Worm (Caenorhabditis elegans) whole organism, late embryonic: ENCODE measurements around the gene hot-6.

Experiments used
- K09A11.1 ChIP-seq: sonication (generic microtip); optimal IDR thresholded peaks from 2 replicates; lab custom pipeline; 2017; ENCODE audit warnings: antibody characterized with exemption, mild to moderate bottlenecking, missing genetic modification characterization, missing compliant biosample characterization; ENCODE audit not compliant: insufficient read depth
- T23F11.4 ChIP-seq: fragments of 200-800 bp; sonication (Bioruptor generic); optimal IDR thresholded peaks from 2 replicates; lab custom pipeline; 2018; ENCODE audit warnings: mild to moderate bottlenecking, missing genetic modification characterization, missing compliant biosample characterization
- ama-1 ChIP-seq: fragments of 150-350 bp; optimal IDR thresholded peaks from 2 replicates; lab custom pipeline; 2014
- ceh-18 ChIP-seq: sonication (generic microtip); optimal IDR thresholded peaks from 2 replicates; lab custom pipeline; 2016; ENCODE audit warnings: missing genetic modification characterization, missing compliant biosample characterization
- ceh-2 ChIP-seq: sonication (generic microtip); optimal IDR thresholded peaks from 2 replicates; lab custom pipeline; 2016; ENCODE audit warnings: missing genotype, missing genetic modification characterization, missing compliant biosample characterization
- ceh-22 ChIP-seq: sonication (generic microtip); optimal IDR thresholded peaks from 2 replicates; lab custom pipeline; 2017; ENCODE audit warnings: missing biosample characterization, missing genetic modification characterization
- ceh-31 ChIP-seq: sonication (generic microtip); optimal IDR thresholded peaks from 2 replicates; lab custom pipeline; 2016; ENCODE audit warnings: missing genetic modification characterization, missing compliant biosample characterization
- ceh-45 ChIP-seq: fragments of 200-800 bp; sonication (Bioruptor generic); IDR thresholded peaks from 2 replicates; pipeline ENCODE4 v1.3.6; 2022; ENCODE audit warnings: missing genetic modification reagents, missing genetic modification characterization, missing compliant biosample characterization
- ceh-9 ChIP-seq: sonication (generic microtip); optimal IDR thresholded peaks from 2 replicates; lab custom pipeline; 2016; ENCODE audit warnings: mild to moderate bottlenecking, missing genetic modification characterization, inconsistent platforms, missing compliant biosample characterization
- che-1 ChIP-seq: sonication (generic microtip); optimal IDR thresholded peaks from 2 replicates; lab custom pipeline; 2016; ENCODE audit warnings: mild to moderate bottlenecking, missing genetic modification characterization, missing compliant biosample characterization
- dve-1 ChIP-seq: sonication (generic microtip); optimal IDR thresholded peaks from 2 replicates; lab custom pipeline; 2017; ENCODE audit warnings: antibody characterized with exemption, mild to moderate bottlenecking, missing genetic modification characterization, missing compliant biosample characterization
- elt-2 ChIP-seq: sonication (generic microtip); optimal IDR thresholded peaks from 2 replicates; lab custom pipeline; 2016; ENCODE audit warnings: missing genetic modification reagents, missing genetic modification characterization, missing compliant biosample characterization
- elt-4 ChIP-seq: sonication (generic microtip); optimal IDR thresholded peaks from 2 replicates; lab custom pipeline; 2016; ENCODE audit warnings: missing genetic modification characterization, missing compliant biosample characterization
- ets-4 ChIP-seq: sonication (generic microtip); optimal IDR thresholded peaks from 2 replicates; lab custom pipeline; 2016; ENCODE audit warnings: missing genetic modification characterization, missing compliant biosample characterization
- fax-1 ChIP-seq: sonication (generic microtip); optimal IDR thresholded peaks from 2 replicates; lab custom pipeline; 2016; ENCODE audit warnings: missing genotype, missing genetic modification characterization, missing compliant biosample characterization
- fkh-10 ChIP-seq: fragments of 150-350 bp; optimal IDR thresholded peaks from 2 replicates; lab custom pipeline; 2014; ENCODE audit warnings: missing biosample characterization, missing genetic modification reagents, missing genetic modification characterization
- hlh-13 ChIP-seq: fragments of 200-800 bp; sonication (Bioruptor generic); optimal IDR thresholded peaks from 2 replicates; lab custom pipeline; 2018; ENCODE audit warnings: mild to moderate bottlenecking, missing genetic modification characterization, missing compliant biosample characterization
- hlh-30 ChIP-seq: sonication (generic microtip); optimal IDR thresholded peaks from 2 replicates; lab custom pipeline; 2017; ENCODE audit warnings: antibody characterized with exemption, missing genetic modification characterization, missing compliant biosample characterization; ENCODE audit not compliant: insufficient read depth
- hlh-6 ChIP-seq: sonication (generic microtip); optimal IDR thresholded peaks from 2 replicates; lab custom pipeline; 2016; ENCODE audit warnings: missing genotype, missing genetic modification characterization, missing compliant biosample characterization
- lin-11 ChIP-seq: fragments of 200-800 bp; sonication (Bioruptor generic); optimal IDR thresholded peaks from 2 replicates; lab custom pipeline; 2018; ENCODE audit warnings: mild to moderate bottlenecking, missing genetic modification characterization, missing compliant biosample characterization
- mec-3 ChIP-seq: sonication (generic microtip); optimal IDR thresholded peaks from 2 replicates; lab custom pipeline; 2016; ENCODE audit warnings: borderline replicate concordance, missing genetic modification characterization, missing compliant biosample characterization
- nfya-1 ChIP-seq: sonication (generic microtip); optimal IDR thresholded peaks from 2 replicates; lab custom pipeline; 2017; ENCODE audit warnings: missing genetic modification characterization, mild to moderate bottlenecking, missing compliant biosample characterization, antibody characterized with exemption, moderate library complexity
- nhr-11 ChIP-seq: fragments of 150-350 bp; optimal IDR thresholded peaks from 2 replicates; lab custom pipeline; 2014; ENCODE audit warnings: missing biosample characterization, missing genetic modification characterization
- nhr-232 ChIP-seq: sonication (generic microtip); optimal IDR thresholded peaks from 2 replicates; lab custom pipeline; 2016; ENCODE audit warnings: missing genetic modification characterization, missing compliant biosample characterization
- npax-4 ChIP-seq: sonication (generic microtip); optimal IDR thresholded peaks from 2 replicates; lab custom pipeline; 2016; ENCODE audit warnings: missing genetic modification characterization, missing compliant biosample characterization
- pag-3 ChIP-seq: sonication (generic microtip); optimal IDR thresholded peaks from 2 replicates; lab custom pipeline; 2016; ENCODE audit warnings: missing compliant biosample characterization, missing genetic modification characterization, borderline replicate concordance
- pat-9 ChIP-seq: fragments of 200-800 bp; sonication (Bioruptor generic); optimal IDR thresholded peaks from 2 replicates; lab custom pipeline; 2018; ENCODE audit warnings: mild to moderate bottlenecking, missing genetic modification characterization, moderate library complexity, missing compliant biosample characterization
- pqm-1 ChIP-seq: sonication (generic microtip); optimal IDR thresholded peaks from 2 replicates; lab custom pipeline; 2016; ENCODE audit warnings: missing genetic modification characterization, missing compliant biosample characterization
- pros-1 ChIP-seq: fragments of 150-350 bp; optimal IDR thresholded peaks from 2 replicates; lab custom pipeline; 2014; ENCODE audit warnings: missing biosample characterization, missing genetic modification reagents, missing genetic modification characterization
- rnt-1 ChIP-seq: sonication (generic microtip); optimal IDR thresholded peaks from 2 replicates; lab custom pipeline; 2016; ENCODE audit warnings: missing genetic modification characterization, missing compliant biosample characterization
- sdc-2 ChIP-seq: sonication (generic microtip); optimal IDR thresholded peaks from 2 replicates; lab custom pipeline; 2016; ENCODE audit warnings: missing genotype, missing genetic modification characterization, missing compliant biosample characterization
- tbx-2 ChIP-seq: sonication (generic microtip); optimal IDR thresholded peaks from 2 replicates; lab custom pipeline; 2016; ENCODE audit warnings: missing genetic modification characterization, missing compliant biosample characterization
- tbx-7 ChIP-seq: sonication (generic microtip); optimal IDR thresholded peaks from 2 replicates; lab custom pipeline; 2016; ENCODE audit warnings: missing genotype, missing genetic modification characterization, missing compliant biosample characterization
- unc-3 ChIP-seq, 2 experiments: fragments of 200-800 bp in 1 of 2; sonication (Bioruptor generic) in 1 of 2; sonication (generic microtip) in 1 of 2; conservative IDR thresholded peaks in 1 of 2; optimal IDR thresholded peaks in 1 of 2; 2 replicates each; pipeline versions ENCODE4 v1.3.6 to Lab custom; 2016 to 2022; ENCODE audit warnings: missing compliant biosample characterization in 2 of 2, missing genetic modification characterization in 2 of 2, missing genetic modification reagents in 1 of 2
- unc-42 ChIP-seq: sonication (generic microtip); optimal IDR thresholded peaks from 2 replicates; lab custom pipeline; 2016; ENCODE audit warnings: missing genotype, missing genetic modification characterization, missing compliant biosample characterization
- zip-5 ChIP-seq: sonication (generic microtip); optimal IDR thresholded peaks from 2 replicates; lab custom pipeline; 2016; ENCODE audit warnings: missing genetic modification characterization, missing compliant biosample characterization

The hot-6 gene

DNA sequence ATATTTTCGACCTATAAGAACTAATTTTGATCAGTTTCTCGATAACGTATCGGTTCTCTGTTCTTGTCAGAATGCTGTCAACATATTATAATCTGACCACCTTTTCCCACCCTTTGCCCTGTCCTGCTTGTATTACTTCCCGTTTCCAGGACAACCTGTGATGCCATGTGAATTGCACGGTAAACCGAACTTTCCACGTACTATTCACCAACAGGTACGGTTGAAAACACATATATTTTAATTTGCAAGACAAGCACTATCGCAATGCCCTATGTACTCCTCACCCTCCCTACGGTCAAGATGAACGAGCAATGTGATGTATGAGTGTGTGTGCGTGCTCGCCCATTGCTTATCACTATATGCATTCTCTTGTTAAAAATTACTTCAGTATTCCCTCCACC, 13.6 kb downstream of the hot-6 start:
- TF ChIP-seq elt-2 (tag; lab: Kevin White, UChicago): peak; percentile 84
- no peak for TF ChIP-seq K09A11.1 (tag; lab: Kevin White, UChicago)
- TF ChIP-seq, all 69 proteins: peak for 1

DNA sequence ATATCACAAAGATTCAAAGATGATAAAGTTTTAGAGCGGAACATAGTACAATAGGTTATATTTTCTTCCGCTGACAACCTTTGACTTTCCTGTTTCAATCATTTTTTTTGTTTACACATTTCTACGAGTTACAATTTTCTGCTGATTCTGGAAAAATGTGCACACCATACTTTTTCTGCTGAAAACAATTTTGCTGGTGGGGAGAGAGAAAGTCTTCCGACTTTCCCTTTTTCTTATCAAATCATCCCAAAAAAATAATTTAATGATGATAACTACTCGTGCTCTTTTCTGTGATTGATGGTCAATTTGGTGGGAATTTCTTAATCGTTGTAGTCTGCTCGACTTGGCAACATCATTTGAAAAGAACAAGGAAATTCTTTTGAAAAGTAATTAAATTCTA, 15.1 kb downstream of the hot-6 start:
- TF ChIP-seq elt-2 (tag; lab: Kevin White, UChicago) (peak; percentile 54), ceh-18 (tag; lab: Kevin White, UChicago) (no peak), hlh-13 (GFP tag; lab: Kevin White, UChicago) (no peak)

DNA sequence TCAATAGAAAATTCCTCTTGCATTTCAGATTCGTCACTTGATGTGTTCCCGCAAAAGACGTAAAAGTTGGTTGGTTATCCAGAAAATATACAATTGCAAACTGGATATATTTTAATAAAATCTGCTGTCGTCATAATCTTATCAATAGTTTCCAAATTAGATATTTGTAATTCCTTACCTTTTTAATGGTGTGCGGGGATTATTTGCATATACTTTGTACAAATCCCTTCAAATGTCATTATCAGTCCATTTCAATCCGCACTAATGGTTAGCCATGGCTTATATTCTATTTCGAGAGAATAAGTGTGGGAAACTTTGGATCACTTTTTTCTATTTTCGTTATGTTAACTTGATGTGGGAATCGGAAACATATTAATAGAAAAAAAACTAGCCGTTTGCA, 18.6 kb downstream of the hot-6 start:
- TF ChIP-seq ceh-45 (GFP tag; lab: Robert Waterston, UW) (no peak), ets-4 (tag; lab: Kevin White, UChicago) (no peak), dve-1 (tag; lab: Kevin White, UChicago) (no peak), pag-3 (tag; lab: Kevin White, UChicago) (no peak), elt-4 (tag; lab: Kevin White, UChicago) (no peak), pros-1 (no peak), nhr-232 (tag; lab: Kevin White, UChicago) (no peak), sdc-2 (no peak), ceh-18 (tag; lab: Kevin White, UChicago) (no peak), che-1 (tag; lab: Kevin White, UChicago) (no peak), lin-11 (tag; lab: Kevin White, UChicago) (no peak), rnt-1 (tag; lab: Kevin White, UChicago) (no peak), fax-1 (no peak), pat-9 (no peak), ceh-9 (no peak)

ce11 chrV:11002434-11002833, 20.3 kb downstream of the hot-6 start, which contains the start of gene F53B7.4:
Gene F53B7.4, minus strand, starts transcription at chrV:11002534.
- no peak for TF ChIP-seq hlh-30 (tag; lab: Kevin White, UChicago)
- TF ChIP-seq rnt-1 (tag; lab: Kevin White, UChicago): no peak
- TF ChIP-seq nhr-232 (tag; lab: Kevin White, UChicago): no peak
- TF ChIP-seq che-1 (tag; lab: Kevin White, UChicago): no peak
- TF ChIP-seq npax-4: no peak
- no peak for TF ChIP-seq nfya-1
- TF ChIP-seq dve-1 (tag; lab: Kevin White, UChicago): no peak
- no peak for TF ChIP-seq ceh-31
- TF ChIP-seq hlh-6 (tag; lab: Kevin White, UChicago): no peak
- TF ChIP-seq ama-1 (lab: Kevin White, UChicago): no peak
- TF ChIP-seq ceh-2: no peak

DNA sequence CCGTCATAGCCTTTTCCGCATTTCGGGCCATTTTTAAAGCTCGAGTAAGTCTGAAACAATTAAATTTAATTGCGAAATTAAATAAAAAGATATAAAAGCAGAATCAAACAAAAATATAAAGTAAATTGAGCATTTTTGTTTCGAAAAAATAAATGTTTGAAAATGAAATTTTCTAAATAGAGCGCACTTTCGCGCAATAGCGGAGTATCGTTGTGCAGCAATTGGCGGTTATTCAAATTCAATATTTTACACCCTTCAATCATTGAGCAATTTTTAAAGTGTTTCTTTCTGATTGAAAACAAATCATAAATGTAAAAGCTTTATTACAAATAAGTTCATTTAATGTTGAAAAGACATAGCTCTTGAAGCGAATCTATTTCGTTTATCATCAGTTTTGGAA, 22.1 kb downstream of the hot-6 start, which contains the start of gene isy-1:
TSS of gene isy-1 (minus strand) at position 50 of the 400 bp plus-strand sequence.
- TF ChIP-seq tbx-7 (no peak), hlh-13 (GFP tag; lab: Kevin White, UChicago) (no peak), nfya-1 (peak; percentile 37), elt-4 (tag; lab: Kevin White, UChicago) (no peak), unc-42 (tag; lab: Kevin White, UChicago) (peak; percentile 92), nhr-11 (tag; lab: Kevin White, UChicago) (no peak), zip-5 (tag; lab: Kevin White, UChicago) (no peak), ceh-22 (tag; lab: Kevin White, UChicago) (no peak), fkh-10 (GFP tag; lab: Kevin White, UChicago) (no peak), T23F11.4 (no peak), unc-3 (GFP tag; conservative IDR thresholded peaks at IDR 0.05; lab: Robert Waterston, UW) (no peak), unc-3 (tag; optimal IDR thresholded peaks at IDR 0.05; lab: Kevin White, UChicago) (no peak), pros-1 (no peak), pqm-1 (tag; lab: Kevin White, UChicago) (no peak), tbx-2 (tag; lab: Kevin White, UChicago) (no peak), mec-3 (tag; lab: Kevin White, UChicago) (no peak), ceh-31 (peak; percentile 47)
- TF ChIP-seq, all 69 proteins: peak for 3
